Fruit fly (Drosophila melanogaster): ENCODE measurements around the gene CG12316.

CG12316 gene

dm6 chr3L:15104849-15105555 is 31.7 kb downstream of the CG12316 start (continued):
- TF ChIP-seq gcm2 (GFP tag; optimal IDR thresholded peaks at IDR 0.05) (no peak), tll (GFP tag; optimal IDR thresholded peaks at IDR 0.05) (no peak), tap (tag; optimal IDR thresholded peaks at IDR 0.05) (peak; percentile 28), lov (optimal IDR thresholded peaks at IDR 0.05) (no peak), lov (GFP tag; IDR thresholded peaks at IDR 0.05) (no peak), CG9437 (GFP tag; optimal IDR thresholded peaks at IDR 0.05) (peak; percentile 32), CG1602 (GFP tag; optimal IDR thresholded peaks at IDR 0.05) (peak; percentile 11), HLH3B (GFP tag; IDR thresholded peaks at IDR 0.05) (peak; percentile 36; the same call in 1 of the 2 replicates), CG6175 (GFP tag; IDR thresholded peaks at IDR 0.05) (no peak; the same call in none of the 3 replicates), dati (GFP tag; IDR thresholded peaks at IDR 0.05) (no peak), CG2202 (tag; optimal IDR thresholded peaks at IDR 0.05) (no peak), CG8290 (GFP tag; optimal IDR thresholded peaks at IDR 0.05) (no peak), CG8290 (tag; optimal IDR thresholded peaks at IDR 0.05) (peak in 1 of 2 experiments; percentile 51), CG7372 (GFP tag; IDR thresholded peaks at IDR 0.05) (peak; percentile 43; the same call in 1 of the 2 replicates), unpg (GFP tag; optimal IDR thresholded peaks at IDR 0.05) (peak; percentile 47), Fer3 (tag; optimal IDR thresholded peaks at IDR 0.05) (peak; percentile 42), gce (GFP tag; IDR thresholded peaks at IDR 0.05) (0 out of 3 replicates have a peak, but pooled peaks have one; percentile 5), CG30403 (GFP tag; optimal IDR thresholded peaks at IDR 0.05) (peak; percentile 74), danr (GFP tag; IDR thresholded peaks at IDR 0.05) (peak; percentile 49; the same call in 1 of the 2 replicates), ab (GFP tag; optimal IDR thresholded peaks at IDR 0.05) (no peak), bsh (GFP tag; optimal IDR thresholded peaks at IDR 0.05) (peak; percentile 48 to 87), CG12104 (GFP tag; optimal IDR thresholded peaks at IDR 0.05) (peak; percentile 4), exex (tag; optimal IDR thresholded peaks at IDR 0.05) (no peak), Dbx (GFP tag; IDR thresholded peaks at IDR 0.05) (0 out of 3 replicates have a peak, but pooled peaks have one; percentile 14), Adf1 (GFP tag; IDR thresholded peaks at IDR 0.05) (peak; percentile 10; the same call in 1 of the 2 replicates), CG2712 (tag; optimal IDR thresholded peaks at IDR 0.05) (peak; percentile 56), bbx (GFP tag; IDR thresholded peaks at IDR 0.05; ENCODE audit: partially characterized antibody) (no peak), B-H1 (GFP tag; IDR thresholded peaks at IDR 0.05) (no peak), Hsf (GFP tag; optimal IDR thresholded peaks at IDR 0.05) (peak; percentile 68), shn (GFP tag; optimal IDR thresholded peaks at IDR 0.05) (peak; percentile 64), pzg (GFP tag; optimal IDR thresholded peaks at IDR 0.05) (no peak), YL-1 (GFP tag; optimal IDR thresholded peaks at IDR 0.05) (no peak), slbo (GFP tag; IDR thresholded peaks at IDR 0.05) (peak; percentile 60), PHDP (tag; optimal IDR thresholded peaks at IDR 0.05) (peak; percentile 60), unc-4 (GFP tag; IDR thresholded peaks at IDR 0.05; ENCODE audit: partially characterized antibody) (no peak), CG7928 (GFP tag; optimal IDR thresholded peaks at IDR 0.05) (no peak), CHES-1-like (GFP tag; optimal IDR thresholded peaks at IDR 0.05) (peak; percentile 70), cato (GFP tag; optimal IDR thresholded peaks at IDR 0.05; ENCODE audit: borderline replicate concordance) (peak; percentile 0), CG17186 (GFP tag; optimal IDR thresholded peaks at IDR 0.05) (no peak), CG16863 (GFP tag; optimal IDR thresholded peaks at IDR 0.05) (peak; percentile 65), Jarid2 (GFP tag; optimal IDR thresholded peaks at IDR 0.05) (no peak), Opbp (GFP tag; IDR thresholded peaks at IDR 0.05; ENCODE audit: partially characterized antibody) (no peak), Spps (tag; optimal IDR thresholded peaks at IDR 0.05) (no peak), Hr51 (GFP tag; optimal IDR thresholded peaks at IDR 0.05) (peak in 1 of 2 experiments; percentile 69), salm (tag; optimal IDR thresholded peaks at IDR 0.05) (peak; percentile 3), ato (GFP tag; IDR thresholded peaks at IDR 0.05; ENCODE audit: partially characterized antibody) (no peak), CG13123 (GFP tag; optimal IDR thresholded peaks at IDR 0.05) (no peak), ara (GFP tag; IDR thresholded peaks at IDR 0.05) (peak; percentile 21; the same call in 1 of the 2 replicates), cas (GFP tag; IDR thresholded peaks at IDR 0.05) (no peak)
